Worm (Caenorhabditis elegans): ENCODE results near the gene pgp-10.

Gene pgp-10

ce11 chrX:7199831-7200414 lies 41.1 kb downstream of the pgp-10 start, which contains the start of gene C55B6.1:
TSS of gene C55B6.1 (plus strand) at chrX:7200364.
- TF ChIP-seq unc-55 (GFP tag; optimal IDR thresholded peaks at IDR 0.05) (no peak), ZK546.5 (tag; optimal IDR thresholded peaks at IDR 0.05) (no peak), zag-1 (tag; optimal IDR thresholded peaks at IDR 0.05) (no peak), mdl-1 (tag; optimal IDR thresholded peaks at IDR 0.05) (no peak), nhr-10 (tag; optimal IDR thresholded peaks at IDR 0.05) (no peak)

- TF ChIP-seq nhr-129 (tag; optimal IDR thresholded peaks at IDR 0.05) (peak; percentile 53), fos-1 (tag; optimal IDR thresholded peaks at IDR 0.05) (peak; percentile 76), sma-9 (GFP tag; optimal IDR thresholded peaks at IDR 0.05) (peak; percentile 54), sma-9 (tag; optimal IDR thresholded peaks at IDR 0.05) (no peak), nhr-237 (tag; optimal IDR thresholded peaks at IDR 0.05) (no peak), elt-3 (tag; optimal IDR thresholded peaks at IDR 0.05) (no peak), ztf-1 (GFP tag; conservative IDR thresholded peaks at IDR 0.05) (no peak), F13H6.1 (tag; optimal IDR thresholded peaks at IDR 0.05) (peak; percentile 17), nhr-11 (tag; optimal IDR thresholded peaks at IDR 0.05) (no peak), peb-1 (tag; optimal IDR thresholded peaks at IDR 0.05) (no peak), unc-55 (GFP tag; optimal IDR thresholded peaks at IDR 0.05) (no peak), gmeb-1 (tag; optimal IDR thresholded peaks at IDR 0.05) (peak; percentile 40), ama-1 (optimal IDR thresholded peaks at IDR 0.05) (no peak)
Observed at ce11 chrX:7200475-7200874, 41.6 kb downstream of the pgp-10 start.

ce11 chrX:7204175-7204574 lies 45.3 kb downstream of the pgp-10 start:
- TF ChIP-seq fos-1 (tag; optimal IDR thresholded peaks at IDR 0.05): no peak
- TF ChIP-seq ztf-1 (GFP tag; conservative IDR thresholded peaks at IDR 0.05): no peak
- no peak for TF ChIP-seq nhr-21 (tag; optimal IDR thresholded peaks at IDR 0.05)
- no peak for TF ChIP-seq nhr-10 (tag; optimal IDR thresholded peaks at IDR 0.05)
- TF ChIP-seq nhr-237 (tag; optimal IDR thresholded peaks at IDR 0.05): no peak
- no peak for TF ChIP-seq unc-39 (tag; optimal IDR thresholded peaks at IDR 0.05)
- TF ChIP-seq Y55F3AM.14 (GFP tag; optimal IDR thresholded peaks at IDR 0.05): no peak
- TF ChIP-seq lin-13 (GFP tag; optimal IDR thresholded peaks at IDR 0.05): no peak
- TF ChIP-seq sma-3 (GFP tag; optimal IDR thresholded peaks at IDR 0.05): no peak
- no peak for TF ChIP-seq nhr-23 (tag; optimal IDR thresholded peaks at IDR 0.05)
- no peak for TF ChIP-seq ceh-82 (tag; optimal IDR thresholded peaks at IDR 0.05)
- TF ChIP-seq zag-1 (tag; optimal IDR thresholded peaks at IDR 0.05): no peak
- TF ChIP-seq sma-9 (GFP tag; optimal IDR thresholded peaks at IDR 0.05): no peak
- no peak for TF ChIP-seq sma-9 (tag; optimal IDR thresholded peaks at IDR 0.05)
- TF ChIP-seq nhr-6 (tag; optimal IDR thresholded peaks at IDR 0.05): no peak
- TF ChIP-seq nhr-77 (tag; optimal IDR thresholded peaks at IDR 0.05): no peak

ce11 chrX:7205195-7205594 lies 46.4 kb downstream of the pgp-10 start, which contains the start of gene C55B6.5:
TSS of gene C55B6.5 (minus strand) at chrX:7205295.
- TF ChIP-seq crh-2 (tag; optimal IDR thresholded peaks at IDR 0.05) (no peak), dmd-4 (tag; optimal IDR thresholded peaks at IDR 0.05) (no peak), nhr-6 (tag; optimal IDR thresholded peaks at IDR 0.05) (no peak), fos-1 (tag; optimal IDR thresholded peaks at IDR 0.05) (no peak), nhr-25 (tag; optimal IDR thresholded peaks at IDR 0.05) (no peak), mab-5 (tag; optimal IDR thresholded peaks at IDR 0.05) (no peak), zag-1 (tag; optimal IDR thresholded peaks at IDR 0.05) (no peak), nhr-10 (tag; optimal IDR thresholded peaks at IDR 0.05) (no peak), Y55F3AM.14 (GFP tag; optimal IDR thresholded peaks at IDR 0.05) (no peak), nhr-129 (tag; optimal IDR thresholded peaks at IDR 0.05) (no peak), unc-62 (GFP tag; optimal IDR thresholded peaks at IDR 0.05) (no peak), elt-1 (tag; optimal IDR thresholded peaks at IDR 0.05) (no peak), F13H6.1 (tag; optimal IDR thresholded peaks at IDR 0.05) (no peak), gmeb-1 (tag; optimal IDR thresholded peaks at IDR 0.05) (no peak), nhr-77 (tag; optimal IDR thresholded peaks at IDR 0.05) (no peak), ztf-1 (GFP tag; conservative IDR thresholded peaks at IDR 0.05) (no peak), R02D3.7 (tag; optimal IDR thresholded peaks at IDR 0.05) (no peak)

ce11 chrX:7206419-7206818 lies 47.6 kb downstream of the pgp-10 start, which contains the start of gene ZK867.2:
TSS of gene ZK867.2 (plus strand) at chrX:7206719.
- TF ChIP-seq nhr-12 (tag; optimal IDR thresholded peaks at IDR 0.05) (no peak), sem-4 (tag; optimal IDR thresholded peaks at IDR 0.05) (no peak), alr-1 (tag; optimal IDR thresholded peaks at IDR 0.05) (no peak), unc-62 (GFP tag; optimal IDR thresholded peaks at IDR 0.05) (no peak), ceh-82 (tag; optimal IDR thresholded peaks at IDR 0.05) (no peak), nhr-237 (tag; optimal IDR thresholded peaks at IDR 0.05) (no peak), elt-3 (tag; optimal IDR thresholded peaks at IDR 0.05) (no peak), unc-39 (tag; optimal IDR thresholded peaks at IDR 0.05) (no peak), ztf-4 (tag; optimal IDR thresholded peaks at IDR 0.05) (no peak), fos-1 (tag; optimal IDR thresholded peaks at IDR 0.05) (no peak), lin-13 (GFP tag; optimal IDR thresholded peaks at IDR 0.05) (no peak), nhr-25 (tag; optimal IDR thresholded peaks at IDR 0.05) (no peak), zag-1 (tag; optimal IDR thresholded peaks at IDR 0.05) (no peak), snpc-4 (tag; optimal IDR thresholded peaks at IDR 0.05) (no peak), crh-2 (tag; optimal IDR thresholded peaks at IDR 0.05) (no peak), dmd-4 (tag; optimal IDR thresholded peaks at IDR 0.05) (no peak), nhr-6 (tag; optimal IDR thresholded peaks at IDR 0.05) (no peak)
